Worm (Caenorhabditis elegans): ENCODE data around the gene panl-2.

The panl-2 gene

ce11 chrIII:6961167-6961566 lies 6.8 kb downstream of the panl-2 start (continued):
- TF ChIP-seq C17E4.6 (GFP tag; IDR thresholded peaks at IDR 0.05) (no peak), xnd-1 (tag; optimal IDR thresholded peaks at IDR 0.05) (peak; percentile 75), unc-62 (GFP tag; optimal IDR thresholded peaks at IDR 0.05) (no peak), lsy-27 (tag; optimal IDR thresholded peaks at IDR 0.05; ENCODE audit: borderline replicate concordance, insufficient read depth) (peak; percentile 7), pbrm-1 (GFP tag; IDR thresholded peaks at IDR 0.05) (no peak), ztf-28 (GFP tag; IDR thresholded peaks at IDR 0.05) (no peak), bed-2 (GFP tag; IDR thresholded peaks at IDR 0.05) (no peak), hlh-12 (tag; optimal IDR thresholded peaks at IDR 0.05) (no peak), K12H6.12 (tag; optimal IDR thresholded peaks at IDR 0.05) (peak; percentile 11), die-1 (tag; optimal IDR thresholded peaks at IDR 0.05) (no peak), athp-1 (tag; optimal IDR thresholded peaks at IDR 0.05) (no peak), ztf-25 (GFP tag; IDR thresholded peaks at IDR 0.05) (no peak), dpff-1 (tag; optimal IDR thresholded peaks at IDR 0.05) (no peak), F23B12.7 (tag; optimal IDR thresholded peaks at IDR 0.05; ENCODE audit: insufficient read depth) (peak; percentile 63), zim-3 (tag; optimal IDR thresholded peaks at IDR 0.05) (no peak), pha-4 (tag; optimal IDR thresholded peaks at IDR 0.05) (no peak), ceh-79 (tag; optimal IDR thresholded peaks at IDR 0.05) (no peak), sdz-38 (tag; optimal IDR thresholded peaks at IDR 0.05) (no peak), nfya-2 (GFP tag; IDR thresholded peaks at IDR 0.05) (no peak), Y53G8AR.9 (GFP tag; conservative IDR thresholded peaks at IDR 0.05) (no peak), unc-130 (GFP tag; optimal IDR thresholded peaks at IDR 0.05) (peak; percentile 46), somi-1 (GFP tag; optimal IDR thresholded peaks at IDR 0.05) (no peak), rec-8 (tag; optimal IDR thresholded peaks at IDR 0.05) (no peak), ztf-3 (GFP tag; optimal IDR thresholded peaks at IDR 0.05) (no peak), rpc-1 (optimal IDR thresholded peaks at IDR 0.05) (no peak), rpc-1 (tag; optimal IDR thresholded peaks at IDR 0.05) (no peak), aptf-2 (GFP tag; conservative IDR thresholded peaks at IDR 0.05) (no peak), lir-1 (GFP tag; conservative IDR thresholded peaks at IDR 0.05) (peak; percentile 36; the same call in 1 of the 2 replicates), madf-3 (GFP tag; IDR thresholded peaks at IDR 0.05) (peak; percentile 77), nhr-179 (tag; optimal IDR thresholded peaks at IDR 0.05) (no peak), F33H1.4 (GFP tag; IDR thresholded peaks at IDR 0.05) (peak; percentile 72), sptf-2 (GFP tag; optimal IDR thresholded peaks at IDR 0.05) (no peak), Y56A3A.18 (GFP tag; IDR thresholded peaks at IDR 0.05) (no peak), nhr-27 (tag; optimal IDR thresholded peaks at IDR 0.05) (no peak), lag-1 (GFP tag; IDR thresholded peaks at IDR 0.05) (no peak), F57C9.4 (tag; optimal IDR thresholded peaks at IDR 0.05) (no peak), T07F8.4 (tag; optimal IDR thresholded peaks at IDR 0.05) (no peak), B0019.2 (GFP tag; conservative IDR thresholded peaks at IDR 0.05) (0 out of 2 replicates have a peak, but pooled peaks have one; percentile 5), madf-6 (GFP tag; IDR thresholded peaks at IDR 0.05) (peak; percentile 95), ccch-3 (GFP tag; optimal IDR thresholded peaks at IDR 0.05) (no peak), mes-4 (tag; optimal IDR thresholded peaks at IDR 0.05) (no peak), ztf-6 (GFP tag; IDR thresholded peaks at IDR 0.05) (no peak), atf-7 (tag; optimal IDR thresholded peaks at IDR 0.05) (no peak), cebp-2 (GFP tag; IDR thresholded peaks at IDR 0.05) (no peak), ceh-91 (GFP tag; IDR thresholded peaks at IDR 0.05) (peak; percentile 82), nfyb-1 (GFP tag; IDR thresholded peaks at IDR 0.05) (no peak), bed-1 (GFP tag; IDR thresholded peaks at IDR 0.05) (no peak), hmg-1.2 (GFP tag; IDR thresholded peaks at IDR 0.05) (peak; percentile 47; the same call in 1 of the 2 replicates), lin-40 (tag; optimal IDR thresholded peaks at IDR 0.05) (no peak), ekl-4 (GFP tag; IDR thresholded peaks at IDR 0.05) (peak; percentile 33; the same call in 1 of the 2 replicates)

All from whole organism, young adult.